Fruit fly (Drosophila melanogaster) whole organism, prepupa: ENCODE data around the gene CG33483.

Experiments used
- CG11902 ChIP-seq: fragments of 200-800 bp; sonication (Bioruptor generic); optimal IDR thresholded peaks from 3 replicates; lab custom pipeline; 2016; ENCODE audit warnings: missing biosample characterization, missing genetic modification characterization
- CG16779 ChIP-seq: fragments of 200-800 bp; sonication (Bioruptor generic); optimal IDR thresholded peaks from 3 replicates; lab custom pipeline; 2017; ENCODE audit warnings: missing biosample characterization, mild to moderate bottlenecking, missing genetic modification characterization
- CG4318 ChIP-seq: fragments of 200-800 bp; sonication (Bioruptor generic); optimal IDR thresholded peaks from 3 replicates; lab custom pipeline; 2017; ENCODE audit warnings: missing biosample characterization, mild to moderate bottlenecking, missing genetic modification characterization
- CG6854 ChIP-seq: fragments of 200-800 bp; sonication (Bioruptor generic); optimal IDR thresholded peaks from 2 replicates; lab custom pipeline; 2017; ENCODE audit warnings: missing biosample characterization, mild to moderate bottlenecking, missing genetic modification characterization
- Gug ChIP-seq: fragments of 200-800 bp; sonication (Bioruptor generic); IDR thresholded peaks from 2 replicates; pipeline ENCODE4 v1.3.6; 2022; ENCODE audit warnings: missing biosample characterization, missing genetic modification characterization
- OdsH ChIP-seq: fragments of 200-800 bp; sonication (Bioruptor generic); optimal IDR thresholded peaks from 3 replicates; lab custom pipeline; 2016; ENCODE audit warnings: missing biosample characterization, missing genetic modification characterization
- Sox102F ChIP-seq: fragments of 200-800 bp; sonication (Bioruptor generic); optimal IDR thresholded peaks from 2 replicates; lab custom pipeline; 2016; ENCODE audit warnings: missing biosample characterization, mild to moderate bottlenecking, missing genetic modification characterization
- fd85E ChIP-seq: fragments of 200-800 bp; sonication (Bioruptor generic); optimal IDR thresholded peaks from 3 replicates; lab custom pipeline; 2016; ENCODE audit warnings: missing biosample characterization, missing genetic modification characterization
- lz ChIP-seq: fragments of 200-800 bp; sonication (Bioruptor generic); optimal IDR thresholded peaks from 3 replicates; lab custom pipeline; 2016; ENCODE audit warnings: missing biosample characterization, missing genetic modification characterization

- TF ChIP-seq CG6854 (no peak), Sox102F (GFP tag; lab: Kevin White, UChicago) (no peak), OdsH (no peak), lz (GFP tag; lab: Kevin White, UChicago) (no peak), CG11902 (GFP tag; lab: Kevin White, UChicago) (no peak), CG4318 (GFP tag; lab: Kevin White, UChicago) (no peak), Gug (no peak), fd85E (GFP tag; lab: Kevin White, UChicago) (no peak), CG16779 (tag; lab: Kevin White, UChicago) (no peak)
These were observed 14.1 kb upstream of the CG33483 start for dm6 chr3R:30916024-30916423.
